Worm (Caenorhabditis elegans) whole organism, L3 larva: ENCODE results near the gene trpl-5.

Experiments used
- daf-12 ChIP-seq: fragments of 150-350 bp; optimal IDR thresholded peaks from 2 replicates; lab custom pipeline; 2014; ENCODE audit warnings: missing biosample characterization, missing genetic modification reagents, missing genetic modification characterization
- egl-27 ChIP-seq: sonication (generic microtip); optimal IDR thresholded peaks from 4 replicates; lab custom pipeline; 2017; ENCODE audit warnings: missing biosample characterization, missing genetic modification reagents, missing genetic modification characterization
- jun-1 ChIP-seq: fragments of 150-350 bp; optimal IDR thresholded peaks from 2 replicates; lab custom pipeline; 2014; ENCODE audit warnings: missing biosample characterization, missing genetic modification reagents, missing genetic modification characterization
- nhr-237 ChIP-seq: fragments of 150-350 bp; optimal IDR thresholded peaks from 2 replicates; lab custom pipeline; 2014; ENCODE audit warnings: missing biosample characterization, missing genetic modification characterization
- nhr-77 ChIP-seq: fragments of 150-350 bp; optimal IDR thresholded peaks from 2 replicates; lab custom pipeline; 2014; ENCODE audit warnings: missing biosample characterization, missing genetic modification characterization
- pqm-1 ChIP-seq: fragments of 150-350 bp; optimal IDR thresholded peaks from 2 replicates; lab custom pipeline; 2017; ENCODE audit warnings: missing biosample characterization, missing genetic modification characterization, inconsistent platforms
- snpc-4 ChIP-seq: fragments of 150-350 bp; optimal IDR thresholded peaks from 2 replicates; lab custom pipeline; 2014; ENCODE audit warnings: missing biosample characterization, missing genetic modification characterization

DNA sequence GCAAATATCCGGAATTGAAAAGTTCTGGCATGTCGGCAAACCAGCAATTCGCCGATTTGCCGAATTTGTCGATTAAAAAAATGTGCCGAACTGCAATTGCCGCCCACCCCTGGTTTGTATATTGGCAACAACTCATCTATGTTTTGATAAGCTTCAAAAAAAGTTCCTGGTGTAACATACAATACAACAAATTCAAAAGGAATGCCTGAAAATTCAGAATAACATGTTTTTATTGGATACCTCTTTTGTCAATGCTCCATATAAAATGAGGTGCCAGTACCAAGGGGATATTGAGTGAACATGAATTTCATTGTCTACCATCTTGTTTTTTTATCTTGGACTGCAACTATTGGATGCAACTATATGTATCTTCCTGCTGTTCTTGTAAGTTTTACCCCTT lies 9.2 kb downstream of the trpl-5 start, which contains the start of gene T16A1.4:
- TF ChIP-seq nhr-77 (tag; lab: Kevin White, UChicago) (no peak), nhr-237 (tag; lab: Kevin White, UChicago) (no peak), jun-1 (tag; lab: Kevin White, UChicago) (no peak), egl-27 (no peak), daf-12 (tag; lab: Kevin White, UChicago) (no peak), pqm-1 (tag; lab: Kevin White, UChicago) (no peak), snpc-4 (tag; lab: Kevin White, UChicago) (no peak)
